Worm (Caenorhabditis elegans) whole organism, L4/young adult: ENCODE measurements around the gene srbc-20.

Source experiments
- W03F9.2 ChIP-seq: fragments of 150-350 bp; optimal IDR thresholded peaks from 2 replicates; lab custom pipeline; 2014; ENCODE audit warnings: missing biosample characterization, missing genetic modification characterization
- dao-5 ChIP-seq: sonication (generic microtip); optimal IDR thresholded peaks from 2 replicates; lab custom pipeline; 2016; ENCODE audit warnings: missing genotype, missing genetic modification characterization, moderate library complexity, missing compliant biosample characterization
- him-1 ChIP-seq: sonication (generic microtip); optimal IDR thresholded peaks from 2 replicates; lab custom pipeline; 2016; ENCODE audit warnings: missing genotype, missing genetic modification reagents, missing genetic modification characterization, missing compliant biosample characterization

DNA sequence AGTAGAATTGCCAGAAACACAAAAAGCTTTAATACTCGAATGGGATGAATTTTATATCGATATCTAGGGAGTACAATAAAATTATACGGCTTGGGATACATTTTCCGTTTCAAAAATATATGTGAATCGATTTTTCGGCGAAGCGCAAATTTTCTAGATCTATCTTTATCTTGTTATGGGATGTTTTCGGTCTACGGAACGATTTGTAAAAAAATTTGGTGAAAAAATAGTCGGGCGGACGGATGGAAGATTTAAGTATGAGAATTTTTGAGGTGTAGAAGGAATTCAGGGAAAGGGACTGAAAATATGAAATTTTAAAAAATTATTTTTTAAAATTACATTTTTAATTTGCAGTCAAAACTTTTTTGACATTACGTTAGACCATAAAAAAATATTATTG lies 40.9 kb upstream of the srbc-20 start, which contains the start of gene F22F7.4:
- TF ChIP-seq dao-5 (tag; lab: Kevin White, UChicago) (no peak), him-1 (tag; lab: Kevin White, UChicago) (no peak), W03F9.2 (tag; lab: Kevin White, UChicago) (no peak)
